Worm (Caenorhabditis elegans) whole organism, L2 larva: ENCODE results near the gene iglr-2.

Experiments
- ama-1 ChIP-seq: fragments of 150-350 bp; optimal IDR thresholded peaks from 2 replicates; lab custom pipeline; 2018; ENCODE audit warnings: inconsistent platforms
- egl-27 ChIP-seq: sonication (generic microtip); optimal IDR thresholded peaks from 3 replicates; lab custom pipeline; 2017; ENCODE audit warnings: missing biosample characterization, missing genetic modification reagents, missing genetic modification characterization
- snpc-4 ChIP-seq: fragments of 150-350 bp; optimal IDR thresholded peaks from 2 replicates; lab custom pipeline; 2014; ENCODE audit warnings: missing biosample characterization, missing genetic modification characterization
- ztf-11 ChIP-seq: sonication (generic microtip); optimal IDR thresholded peaks from 2 replicates; lab custom pipeline; 2017; ENCODE audit warnings: missing biosample characterization, missing genetic modification characterization

- TF ChIP-seq ama-1 (lab: Kevin White, UChicago) (no peak), snpc-4 (tag; lab: Kevin White, UChicago) (no peak), ztf-11 (tag; lab: Kevin White, UChicago) (no peak), egl-27 (no peak)
Observed at ce11 chrIII:8283525-8283924, 47.6 kb downstream of the iglr-2 start.
